Worm (Caenorhabditis elegans): Measurements from ENCODE around the gene pals-33.

DNA sequence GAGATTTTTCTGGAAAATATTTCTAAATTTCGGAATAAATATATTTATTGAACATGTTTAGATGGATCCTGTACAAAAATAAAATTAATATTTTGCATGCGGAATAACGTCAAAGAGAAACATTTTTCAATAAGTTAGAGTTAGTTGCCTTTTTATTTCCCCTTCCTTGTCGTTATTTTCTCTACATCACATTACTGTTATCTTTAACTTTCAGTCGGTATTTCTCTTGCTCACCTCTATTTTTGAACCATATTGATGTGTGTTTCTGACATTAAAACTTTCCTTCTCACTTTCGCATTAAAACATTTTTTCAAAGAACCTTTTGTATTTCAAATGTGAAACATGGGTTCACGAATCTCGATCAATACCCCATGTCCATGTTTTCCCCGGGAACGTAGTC, 2.7 kb upstream of the pals-33 start, which contains the start of gene Y39H10B.3:
- TF ChIP-seq ref-1 (GFP tag; conservative IDR thresholded peaks at IDR 0.05) (no peak), med-1 (GFP tag; optimal IDR thresholded peaks at IDR 0.05; ENCODE audit: insufficient read depth) (no peak), ztf-29 (GFP tag; IDR thresholded peaks at IDR 0.05) (no peak), klf-2 (GFP tag; conservative IDR thresholded peaks at IDR 0.05) (no peak), cog-1 (tag; optimal IDR thresholded peaks at IDR 0.05) (no peak)

Data from whole organism, midembryonic.